Worm (Caenorhabditis elegans) whole organism, L1 larva: ENCODE results near the gene drap-1.

Source experiments
- C04F5.9 ChIP-seq: sonication (generic microtip); optimal IDR thresholded peaks from 2 replicates; lab custom pipeline; 2016; ENCODE audit warnings: missing genetic modification characterization, missing compliant biosample characterization
- C16A3.4 ChIP-seq: fragments of 150-350 bp; optimal IDR thresholded peaks from 2 replicates; lab custom pipeline; 2014; ENCODE audit warnings: missing biosample characterization, missing genetic modification characterization
- Y116A8C.19 ChIP-seq: sonication (generic microtip); optimal IDR thresholded peaks from 2 replicates; lab custom pipeline; 2016; ENCODE audit warnings: missing compliant biosample characterization, missing genetic modification characterization, borderline replicate concordance
- aha-1 ChIP-seq: fragments of 150-350 bp; optimal IDR thresholded peaks from 2 replicates; lab custom pipeline; 2014; ENCODE audit warnings: missing biosample characterization, missing genetic modification characterization
- alr-1 ChIP-seq: fragments of 200-800 bp; sonication (Bioruptor generic); optimal IDR thresholded peaks from 2 replicates; lab custom pipeline; 2018; ENCODE audit warnings: borderline replicate concordance, mild to moderate bottlenecking, missing genetic modification characterization, missing compliant biosample characterization
- blmp-1 ChIP-seq: fragments of 150-350 bp; optimal IDR thresholded peaks from 2 replicates; lab custom pipeline; 2014; ENCODE audit warnings: missing biosample characterization, missing genetic modification characterization
- ceh-63 ChIP-seq: fragments of 200-800 bp; sonication (Bioruptor generic); optimal IDR thresholded peaks from 2 replicates; lab custom pipeline; 2018; ENCODE audit warnings: mild to moderate bottlenecking, missing genetic modification characterization, missing compliant biosample characterization
- ceh-88 ChIP-seq: fragments of 200-800 bp; sonication (Bioruptor generic); IDR thresholded peaks from 2 replicates; pipeline ENCODE4 v1.3.6; 2022; ENCODE audit warnings: missing genetic modification characterization, missing compliant biosample characterization
- ceh-90 ChIP-seq: sonication (generic microtip); optimal IDR thresholded peaks from 2 replicates; lab custom pipeline; 2016; ENCODE audit warnings: missing genetic modification characterization, missing compliant biosample characterization
- ces-1 ChIP-seq: fragments of 150-350 bp; optimal IDR thresholded peaks from 2 replicates; lab custom pipeline; 2014; ENCODE audit warnings: missing biosample characterization, missing genetic modification reagents, missing genetic modification characterization
- efl-1 ChIP-seq, 4 experiments: fragments of 150-350 bp; optimal IDR thresholded peaks in 3 of 4; peaks in 1 of 4; 1 replicate in 1 of 4; 2 replicates in 3 of 4; lab custom pipeline; 2014; ENCODE audit warnings: missing biosample characterization in 2 of 4, missing genetic modification characterization in 2 of 4, missing genetic modification reagents in 2 of 4
- elt-3 ChIP-seq, 6 experiments: fragments of 150-350 bp in 1 of 6; sonication (generic microtip); optimal IDR thresholded peaks; 2 replicates each; lab custom pipeline; 2017 to 2018; ENCODE audit warnings: missing biosample characterization in 6 of 6, missing genetic modification characterization in 6 of 6, inconsistent platforms in 1 of 6
- ets-5 ChIP-seq: fragments of 200-800 bp; sonication (Bioruptor generic); IDR thresholded peaks from 2 replicates; pipeline ENCODE4 v1.3.6; 2022; ENCODE audit warnings: missing genetic modification characterization, missing compliant biosample characterization
- fkh-10 ChIP-seq: sonication (generic microtip); optimal IDR thresholded peaks from 2 replicates; lab custom pipeline; 2017; ENCODE audit warnings: missing biosample characterization, missing genetic modification reagents, missing genetic modification characterization
- fkh-4 ChIP-seq: sonication (generic microtip); optimal IDR thresholded peaks from 2 replicates; lab custom pipeline; 2016; ENCODE audit warnings: missing compliant biosample characterization, missing genetic modification characterization, borderline replicate concordance
- grh-1 ChIP-seq: fragments of 200-800 bp; sonication (Bioruptor generic); IDR thresholded peaks from 2 replicates; pipeline ENCODE4 v1.3.6; 2022; ENCODE audit warnings: missing genetic modification reagents, missing genetic modification characterization, missing compliant biosample characterization
- hpl-2 ChIP-seq: fragments of 150-350 bp; optimal IDR thresholded peaks from 2 replicates; lab custom pipeline; 2014; ENCODE audit warnings: missing biosample characterization, missing genetic modification reagents, missing genetic modification characterization
- isw-1 ChIP-seq: fragments of 200-800 bp; sonication (Bioruptor generic); IDR thresholded peaks from 2 replicates; pipeline ENCODE4 v1.3.6; 2022; ENCODE audit warnings: missing genetic modification characterization, missing compliant biosample characterization
- lin-14 ChIP-seq: fragments of 200-800 bp; sonication (Bioruptor generic); optimal IDR thresholded peaks from 2 replicates; lab custom pipeline; 2018; ENCODE audit warnings: mild to moderate bottlenecking, missing genetic modification characterization, moderate library complexity, missing compliant biosample characterization
- lin-39 ChIP-seq: fragments of 150-350 bp; optimal IDR thresholded peaks from 2 replicates; lab custom pipeline; 2014; ENCODE audit warnings: missing biosample characterization, missing genetic modification reagents, missing genetic modification characterization
- lsy-2 ChIP-seq, 2 experiments: fragments of 150-350 bp; optimal IDR thresholded peaks; 2 replicates each; lab custom pipeline; 2014; ENCODE audit warnings: missing biosample characterization in 2 of 2, missing genetic modification characterization in 2 of 2
- mab-9 ChIP-seq: fragments of 200-800 bp; sonication (Bioruptor generic); IDR thresholded peaks from 2 replicates; pipeline ENCODE4 v1.3.6; 2022; ENCODE audit warnings: missing genetic modification reagents, missing genetic modification characterization, missing compliant biosample characterization
- nhr-12 ChIP-seq: sonication (generic microtip); optimal IDR thresholded peaks from 2 replicates; lab custom pipeline; 2017; ENCODE audit warnings: missing biosample characterization, missing genetic modification characterization
- nhr-20 ChIP-seq: sonication (generic microtip); optimal IDR thresholded peaks from 2 replicates; lab custom pipeline; 2016; ENCODE audit warnings: mild to moderate bottlenecking, missing genetic modification characterization, missing compliant biosample characterization
- nhr-237 ChIP-seq: fragments of 150-350 bp; optimal IDR thresholded peaks from 2 replicates; lab custom pipeline; 2014; ENCODE audit warnings: missing biosample characterization, missing genetic modification characterization
- nhr-47 ChIP-seq: sonication (generic microtip); optimal IDR thresholded peaks from 2 replicates; lab custom pipeline; 2016; ENCODE audit warnings: mild to moderate bottlenecking, missing genetic modification characterization, moderate library complexity, missing compliant biosample characterization
- nhr-71 ChIP-seq: sonication (generic microtip); optimal IDR thresholded peaks from 2 replicates; lab custom pipeline; 2016; ENCODE audit warnings: mild to moderate bottlenecking, missing genetic modification characterization, moderate library complexity, missing compliant biosample characterization
- nhr-76 ChIP-seq: sonication (generic microtip); optimal IDR thresholded peaks from 2 replicates; lab custom pipeline; 2017; ENCODE audit warnings: missing biosample characterization, missing genetic modification characterization
- nhr-77 ChIP-seq: fragments of 150-350 bp; optimal IDR thresholded peaks from 2 replicates; lab custom pipeline; 2014; ENCODE audit warnings: missing biosample characterization, missing genetic modification characterization
- nhr-84 ChIP-seq: sonication (generic microtip); optimal IDR thresholded peaks from 2 replicates; lab custom pipeline; 2017; ENCODE audit warnings: missing biosample characterization, missing genetic modification characterization
- nhr-85 ChIP-seq: sonication (generic microtip); peaks from one replicate; lab custom pipeline; 2016; ENCODE audit warnings: missing genetic modification characterization, inconsistent platforms, missing compliant biosample characterization
- pag-3 ChIP-seq: sonication (generic microtip); optimal IDR thresholded peaks from 2 replicates; lab custom pipeline; 2017; ENCODE audit warnings: missing genetic modification characterization, mild to moderate bottlenecking, missing compliant biosample characterization, antibody characterized with exemption, borderline replicate concordance; ENCODE audit not compliant: insufficient read depth
- pax-3 ChIP-seq: fragments of 200-800 bp; sonication (Bioruptor generic); optimal IDR thresholded peaks from 2 replicates; lab custom pipeline; 2018; ENCODE audit warnings: mild to moderate bottlenecking, missing genetic modification characterization, moderate library complexity, missing compliant biosample characterization
- rnt-1 ChIP-seq: sonication (generic microtip); optimal IDR thresholded peaks from 2 replicates; lab custom pipeline; 2016; ENCODE audit warnings: mild to moderate bottlenecking, missing genetic modification characterization, moderate library complexity, missing compliant biosample characterization
- sox-4 ChIP-seq: sonication (generic microtip); optimal IDR thresholded peaks from 2 replicates; lab custom pipeline; 2016; ENCODE audit warnings: missing genetic modification characterization, missing compliant biosample characterization
- sup-37 ChIP-seq: fragments of 200-800 bp; sonication (Bioruptor generic); optimal IDR thresholded peaks from 2 replicates; lab custom pipeline; 2018; ENCODE audit warnings: mild to moderate bottlenecking, missing genetic modification characterization, missing compliant biosample characterization
- swsn-7 ChIP-seq: sonication (generic microtip); optimal IDR thresholded peaks from 2 replicates; lab custom pipeline; 2016; ENCODE audit warnings: missing genetic modification characterization, missing compliant biosample characterization
- tbx-2 ChIP-seq: sonication (generic microtip); optimal IDR thresholded peaks from 2 replicates; lab custom pipeline; 2016; ENCODE audit warnings: missing genetic modification characterization, missing compliant biosample characterization
- unc-130 ChIP-seq: fragments of 150-350 bp; optimal IDR thresholded peaks from 2 replicates; lab custom pipeline; 2017; ENCODE audit warnings: missing biosample characterization, missing genetic modification characterization, inconsistent platforms
- unc-30 ChIP-seq: sonication (generic microtip); optimal IDR thresholded peaks from 2 replicates; lab custom pipeline; 2017; ENCODE audit warnings: missing biosample characterization, missing genetic modification characterization
- xbp-1 ChIP-seq: sonication (generic microtip); optimal IDR thresholded peaks from 2 replicates; lab custom pipeline; 2016; ENCODE audit warnings: missing genetic modification characterization, missing compliant biosample characterization
- zip-4 ChIP-seq: fragments of 200-800 bp; sonication (Bioruptor generic); optimal IDR thresholded peaks from 2 replicates; lab custom pipeline; 2018; ENCODE audit warnings: mild to moderate bottlenecking, missing genetic modification characterization, moderate library complexity, missing compliant biosample characterization
- ztf-11 ChIP-seq, 2 experiments: sonication (generic microtip); optimal IDR thresholded peaks; 2 replicates each; lab custom pipeline; 2016 to 2017; ENCODE audit warnings: missing genetic modification characterization in 2 of 2, missing biosample characterization in 1 of 2, missing compliant biosample characterization in 1 of 2
- ztf-4 ChIP-seq: fragments of 150-350 bp; optimal IDR thresholded peaks from 2 replicates; lab custom pipeline; 2014; ENCODE audit warnings: missing biosample characterization, missing genetic modification characterization

The drap-1 gene

ce11 chrV:9758437-9758836 is 28.5 kb downstream of the drap-1 start:
- TF ChIP-seq lin-14 (GFP tag; lab: Kevin White, UChicago) (peak; percentile 62), nhr-237 (no peak), blmp-1 (tag; lab: Kevin White, UChicago) (peak; percentile 96)

ce11 chrV:9763759-9764158 is 33.9 kb downstream of the drap-1 start:
- no peak for TF ChIP-seq nhr-237
- TF ChIP-seq nhr-85 (tag; lab: Kevin White, UChicago): no peak
- TF ChIP-seq pax-3 (tag; lab: Kevin White, UChicago): no peak
- no peak for TF ChIP-seq ces-1 (GFP tag; lab: Kevin White, UChicago)
- TF ChIP-seq elt-3 (tag; optimal IDR thresholded peaks at IDR 0.05; lab: Kevin White, UChicago): no peak
- TF ChIP-seq unc-130 (tag; lab: Kevin White, UChicago): no peak
- TF ChIP-seq lin-39 (tag; lab: Kevin White, UChicago): no peak
- TF ChIP-seq Y116A8C.19 (tag; lab: Kevin White, UChicago): no peak
- no peak for TF ChIP-seq nhr-76 (tag; lab: Kevin White, UChicago)
- TF ChIP-seq efl-1 (optimal IDR thresholded peaks at IDR 0.05; lab: Kevin White, UChicago): no peak
- TF ChIP-seq efl-1 (GFP tag; optimal IDR thresholded peaks at IDR 0.05 in 1 of 2; lab: Kevin White, UChicago): no peak
- TF ChIP-seq hpl-2 (GFP tag; lab: Kevin White, UChicago): no peak
- no peak for TF ChIP-seq fkh-10 (GFP tag; lab: Kevin White, UChicago)
- no peak for TF ChIP-seq nhr-71 (tag; lab: Kevin White, UChicago)

ce11 chrV:9764552-9764951 is 34.6 kb downstream of the drap-1 start:
- no peak for TF ChIP-seq efl-1 (optimal IDR thresholded peaks at IDR 0.05; lab: Kevin White, UChicago)
- TF ChIP-seq efl-1 (GFP tag; optimal IDR thresholded peaks at IDR 0.05 in 1 of 2; lab: Kevin White, UChicago): peak in 1 of 2 experiments; percentile 30
- no peak for TF ChIP-seq ztf-4 (tag; lab: Kevin White, UChicago)
- no peak for TF ChIP-seq C04F5.9 (tag; lab: Kevin White, UChicago)

ce11 chrV:9765622-9766021 is 35.7 kb downstream of the drap-1 start:
- peak in 1 of 2 experiments; percentile 8 for TF ChIP-seq efl-1 (optimal IDR thresholded peaks at IDR 0.05; lab: Kevin White, UChicago)
- no peak for TF ChIP-seq efl-1 (GFP tag; optimal IDR thresholded peaks at IDR 0.05 in 1 of 2; lab: Kevin White, UChicago)
- no peak for TF ChIP-seq ztf-11 (tag; optimal IDR thresholded peaks at IDR 0.05; lab: Kevin White, UChicago)
- no peak for TF ChIP-seq pag-3 (tag; lab: Kevin White, UChicago)
- no peak for TF ChIP-seq fkh-4 (tag; lab: Kevin White, UChicago)
- TF ChIP-seq ets-5 (GFP tag; lab: Robert Waterston, UW): no peak
- TF ChIP-seq blmp-1 (tag; lab: Kevin White, UChicago): no peak
- peak; percentile 42 for TF ChIP-seq nhr-71 (tag; lab: Kevin White, UChicago)
- TF ChIP-seq unc-130 (tag; lab: Kevin White, UChicago): no peak
- no peak for TF ChIP-seq C16A3.4 (tag; lab: Kevin White, UChicago)
- TF ChIP-seq unc-30 (tag; lab: Kevin White, UChicago): no peak
- TF ChIP-seq nhr-84: no peak
- TF ChIP-seq nhr-77 (tag; lab: Kevin White, UChicago): no peak
- TF ChIP-seq sox-4: no peak
- no peak for TF ChIP-seq lin-39 (tag; lab: Kevin White, UChicago)
- peak; percentile 30 for TF ChIP-seq nhr-47 (tag; lab: Kevin White, UChicago)
- no peak for TF ChIP-seq mab-9 (GFP tag; lab: Robert Waterston, UW)
- no peak for TF ChIP-seq sup-37 (GFP tag; lab: Kevin White, UChicago)
- no peak for TF ChIP-seq nhr-76 (tag; lab: Kevin White, UChicago)
- no peak for TF ChIP-seq ceh-88 (GFP tag; lab: Robert Waterston, UW)
- no peak for TF ChIP-seq C04F5.9 (tag; lab: Kevin White, UChicago)
- no peak for TF ChIP-seq rnt-1
- no peak for TF ChIP-seq nhr-12 (tag; lab: Kevin White, UChicago)
- TF ChIP-seq zip-4 (GFP tag; lab: Kevin White, UChicago): no peak
- no peak for TF ChIP-seq nhr-20 (tag; lab: Kevin White, UChicago)
- TF ChIP-seq grh-1: no peak
- peak; percentile 98 for TF ChIP-seq fkh-10 (GFP tag; lab: Kevin White, UChicago)
- TF ChIP-seq hpl-2 (GFP tag; lab: Kevin White, UChicago): no peak
- no peak for TF ChIP-seq aha-1
- peak; percentile 15 for TF ChIP-seq swsn-7 (tag; lab: Kevin White, UChicago)
- no peak for TF ChIP-seq nhr-85 (tag; lab: Kevin White, UChicago)
- peak; percentile 48 to 85 for TF ChIP-seq lsy-2 (tag; optimal IDR thresholded peaks at IDR 0.05; lab: Kevin White, UChicago)
- no peak for TF ChIP-seq xbp-1 (tag; lab: Kevin White, UChicago)
- TF ChIP-seq lin-14 (GFP tag; lab: Kevin White, UChicago): peak; percentile 88
- no peak for TF ChIP-seq ceh-63 (GFP tag; lab: Kevin White, UChicago)
- no peak for TF ChIP-seq ceh-90 (tag; lab: Kevin White, UChicago)
- TF ChIP-seq tbx-2 (tag; lab: Kevin White, UChicago): peak; percentile 17
- no peak for TF ChIP-seq alr-1 (tag; lab: Kevin White, UChicago)
- no peak for TF ChIP-seq isw-1 (GFP tag; lab: Robert Waterston, UW)
